Fruit fly (Drosophila melanogaster): Measurements from ENCODE around the gene fz2.

The fz2 gene

dm6 chr3L:19167668-19168354 is 67.4 kb downstream of the fz2 start (continued):
- TF ChIP-seq dpn (GFP tag; optimal IDR thresholded peaks at IDR 0.05) (peak in 1 of 2 experiments; percentile 37), cad (GFP tag; optimal IDR thresholded peaks at IDR 0.05) (peak; percentile 79), B-H2 (GFP tag; optimal IDR thresholded peaks at IDR 0.05) (no peak), CG15696 (tag; optimal IDR thresholded peaks at IDR 0.05) (peak; percentile 83), tna (GFP tag; IDR thresholded peaks at IDR 0.05; ENCODE audit: partially characterized antibody) (no peak), CG4404 (GFP tag; IDR thresholded peaks at IDR 0.05) (peak; percentile 68), Hmr (GFP tag; optimal IDR thresholded peaks at IDR 0.05) (no peak), Atf3 (GFP tag; optimal IDR thresholded peaks at IDR 0.05) (no peak), CG17361 (GFP tag; IDR thresholded peaks at IDR 0.05) (peak; percentile 63), CG3838 (GFP tag; optimal IDR thresholded peaks at IDR 0.05) (no peak), Hr3 (GFP tag; optimal IDR thresholded peaks at IDR 0.05) (peak; percentile 31), ewg (GFP tag; optimal IDR thresholded peaks at IDR 0.05) (peak; percentile 4), Fer1 (GFP tag; optimal IDR thresholded peaks at IDR 0.05) (peak; percentile 3), phol (tag; optimal IDR thresholded peaks at IDR 0.05) (peak; percentile 70), Awh (GFP tag; IDR thresholded peaks at IDR 0.05) (no peak), CG31224 (GFP tag; IDR thresholded peaks at IDR 0.05) (no peak), CG12071 (GFP tag; optimal IDR thresholded peaks at IDR 0.05) (no peak), CG7839 (tag; optimal IDR thresholded peaks at IDR 0.05) (peak; percentile 59), CG30431 (GFP tag; optimal IDR thresholded peaks at IDR 0.05) (peak; percentile 33), CG12942 (GFP tag; optimal IDR thresholded peaks at IDR 0.05) (peak; percentile 7), Hr51 (GFP tag; optimal IDR thresholded peaks at IDR 0.05) (peak in 1 of 2 experiments; percentile 48), z (GFP tag; IDR thresholded peaks at IDR 0.05) (no peak), Tbp (GFP tag; optimal IDR thresholded peaks at IDR 0.05) (no peak), gsb-n (tag; optimal IDR thresholded peaks at IDR 0.05) (peak; percentile 62), CG33213 (GFP tag; optimal IDR thresholded peaks at IDR 0.05) (no peak), sisA (GFP tag; IDR thresholded peaks at IDR 0.05) (0 out of 2 replicates have a peak, but pooled peaks have one; percentile 5), jing (GFP tag; optimal IDR thresholded peaks at IDR 0.05) (no peak), unpg (GFP tag; optimal IDR thresholded peaks at IDR 0.05) (peak; percentile 43), Xbp1 (GFP tag; optimal IDR thresholded peaks at IDR 0.05) (no peak), az2 (GFP tag; optimal IDR thresholded peaks at IDR 0.05) (peak; percentile 44), dan (GFP tag; IDR thresholded peaks at IDR 0.05) (no peak), gcm2 (GFP tag; optimal IDR thresholded peaks at IDR 0.05) (no peak), zfh1 (GFP tag; IDR thresholded peaks at IDR 0.05) (peak; percentile 56; the same call in 1 of the 3 replicates), CG10565 (GFP tag; optimal IDR thresholded peaks at IDR 0.05) (no peak), kah (GFP tag; optimal IDR thresholded peaks at IDR 0.05) (peak; percentile 51), vnd (GFP tag; IDR thresholded peaks at IDR 0.05; ENCODE audit: partially characterized antibody) (no peak), gro (GFP tag; optimal IDR thresholded peaks at IDR 0.05) (no peak), HmgD (GFP tag; optimal IDR thresholded peaks at IDR 0.05) (no peak), H2.0 (GFP tag; IDR thresholded peaks at IDR 0.05) (no peak), CG17385 (GFP tag; optimal IDR thresholded peaks at IDR 0.05) (peak; percentile 27), hkb (optimal IDR thresholded peaks at IDR 0.05) (no peak), hkb (GFP tag; IDR thresholded peaks at IDR 0.05) (peak; percentile 45; the same call in 1 of the 2 replicates), Drgx (GFP tag; IDR thresholded peaks at IDR 0.05) (0 out of 2 replicates have a peak, but pooled peaks have one; percentile 18), CG9215 (GFP tag; IDR thresholded peaks at IDR 0.05) (no peak), YL-1 (GFP tag; optimal IDR thresholded peaks at IDR 0.05) (peak; percentile 2), Xrp1 (GFP tag; IDR thresholded peaks at IDR 0.05) (peak; percentile 67; the same call in 1 of the 2 replicates), Med (GFP tag) (no peak), corto (GFP tag; optimal IDR thresholded peaks at IDR 0.05) (peak; percentile 61), gce (GFP tag; IDR thresholded peaks at IDR 0.05) (no peak), dm (GFP tag; optimal IDR thresholded peaks at IDR 0.05) (no peak), slbo (GFP tag; IDR thresholded peaks at IDR 0.05) (peak; percentile 32)
